Fruit fly (Drosophila melanogaster): ENCODE data around the gene Amt.

Gene Amt

dm6 chr3R:15208712-15209499 lies 40.0 kb downstream of the Amt start, which contains the start of the genes Spn88Eb and Mau2 (continued):
- TF ChIP-seq rib (GFP tag; IDR thresholded peaks at IDR 0.05) (peak; percentile 87), usp (GFP tag; optimal IDR thresholded peaks at IDR 0.05) (no peak), CG17361 (GFP tag; IDR thresholded peaks at IDR 0.05) (peak; percentile 79; the same call in 2 of the 3 replicates), CoRest (tag; optimal IDR thresholded peaks at IDR 0.05) (peak; percentile 68), CG11696 (GFP tag; IDR thresholded peaks at IDR 0.05) (no peak), mld (GFP tag; IDR thresholded peaks at IDR 0.05; ENCODE audit: partially characterized antibody) (peak; percentile 11; the same call in 1 of the 3 replicates), D19A (tag; optimal IDR thresholded peaks at IDR 0.05) (no peak), B-H1 (GFP tag; IDR thresholded peaks at IDR 0.05) (peak; percentile 57; the same call in 2 of the 3 replicates)

- TF ChIP-seq Sry-β (GFP tag; optimal IDR thresholded peaks at IDR 0.05): no peak
- peak; percentile 35; the same call in 1 of the 2 replicates for TF ChIP-seq amos (GFP tag; IDR thresholded peaks at IDR 0.05; ENCODE audit: partially characterized antibody)
- TF ChIP-seq CG13424 (tag; optimal IDR thresholded peaks at IDR 0.05): no peak
- no peak for TF ChIP-seq eyg (GFP tag; optimal IDR thresholded peaks at IDR 0.05)
- no peak for TF ChIP-seq ro (GFP tag; IDR thresholded peaks at IDR 0.05)
- TF ChIP-seq ato (GFP tag; IDR thresholded peaks at IDR 0.05; ENCODE audit: partially characterized antibody): 0 out of 2 replicates have a peak, but pooled peaks have one; percentile 26
- TF ChIP-seq CG8478 (optimal IDR thresholded peaks at IDR 0.05): no peak
- no peak for TF ChIP-seq grn (GFP tag; optimal IDR thresholded peaks at IDR 0.05)
- TF ChIP-seq Doc3 (GFP tag; IDR thresholded peaks at IDR 0.05; ENCODE audit: partially characterized antibody): peak; percentile 44; the same call in 1 of the 3 replicates
- no peak for TF ChIP-seq CG34422 (GFP tag; IDR thresholded peaks at IDR 0.05)
- TF ChIP-seq CG17568 (GFP tag; optimal IDR thresholded peaks at IDR 0.05): no peak
- TF ChIP-seq so (GFP tag; IDR thresholded peaks at IDR 0.05): no peak
- no peak for TF ChIP-seq CG10431 (GFP tag; optimal IDR thresholded peaks at IDR 0.05)
- TF ChIP-seq CG6175 (GFP tag; IDR thresholded peaks at IDR 0.05): no peak
- peak; percentile 44 for TF ChIP-seq CG13287 (GFP tag; IDR thresholded peaks at IDR 0.05; ENCODE audit: partially characterized antibody)
- TF ChIP-seq slbo (GFP tag; IDR thresholded peaks at IDR 0.05): no peak
- no peak for TF ChIP-seq NC2α (GFP tag; optimal IDR thresholded peaks at IDR 0.05)
- TF ChIP-seq PHDP (tag; optimal IDR thresholded peaks at IDR 0.05): no peak
- peak; percentile 23; the same call in 1 of the 2 replicates for TF ChIP-seq tna (GFP tag; IDR thresholded peaks at IDR 0.05; ENCODE audit: partially characterized antibody)
- TF ChIP-seq Deaf1 (tag; optimal IDR thresholded peaks at IDR 0.05): no peak
- no peak for TF ChIP-seq danr (GFP tag; IDR thresholded peaks at IDR 0.05)
- peak; percentile 96 for TF ChIP-seq CG3995 (GFP tag; optimal IDR thresholded peaks at IDR 0.05)
- no peak for TF ChIP-seq CG12104 (GFP tag; optimal IDR thresholded peaks at IDR 0.05)
- TF ChIP-seq CG9932 (GFP tag; IDR thresholded peaks at IDR 0.05): no peak
- TF ChIP-seq crol (GFP tag; IDR thresholded peaks at IDR 0.05): no peak
- peak; percentile 38; the same call in 1 of the 3 replicates for TF ChIP-seq ci (GFP tag; IDR thresholded peaks at IDR 0.05)
- no peak for TF ChIP-seq Doc2 (GFP tag; IDR thresholded peaks at IDR 0.05)
- no peak for TF ChIP-seq ftz-f1 (GFP tag; optimal IDR thresholded peaks at IDR 0.05)
- TF ChIP-seq CG17359 (tag; optimal IDR thresholded peaks at IDR 0.05): peak; percentile 16
- no peak for TF ChIP-seq lab (GFP tag; optimal IDR thresholded peaks at IDR 0.05)
- no peak for TF ChIP-seq CG13296 (GFP tag; optimal IDR thresholded peaks at IDR 0.05)
- TF ChIP-seq sens (GFP tag): peak; percentile 63
- no peak for TF ChIP-seq Bdp1 (GFP tag; optimal IDR thresholded peaks at IDR 0.05)
- no peak for TF ChIP-seq CG11247 (GFP tag; IDR thresholded peaks at IDR 0.05)
- TF ChIP-seq Med (GFP tag): peak; percentile 70
- TF ChIP-seq CG31224 (GFP tag; IDR thresholded peaks at IDR 0.05): no peak
- TF ChIP-seq zfh2 (GFP tag; optimal IDR thresholded peaks at IDR 0.05): no peak
- no peak for TF ChIP-seq Fer1 (GFP tag; optimal IDR thresholded peaks at IDR 0.05)
- TF ChIP-seq BtbVII (GFP tag; optimal IDR thresholded peaks at IDR 0.05): no peak
- TF ChIP-seq gcm2 (GFP tag; optimal IDR thresholded peaks at IDR 0.05): no peak
- no peak for TF ChIP-seq jigr1 (GFP tag; IDR thresholded peaks at IDR 0.05)
Measured at dm6 chr3R:15206273-15206672, 42.7 kb downstream of the Amt start, which contains the start of gene Spn88Ea. Gene Spn88Ea, minus strand, starts transcription at chr3R:15206447.

Measured in whole organism, embryonic.